Worm (Caenorhabditis elegans): ENCODE results near the gene egli-1.

The egli-1 gene

DNA sequence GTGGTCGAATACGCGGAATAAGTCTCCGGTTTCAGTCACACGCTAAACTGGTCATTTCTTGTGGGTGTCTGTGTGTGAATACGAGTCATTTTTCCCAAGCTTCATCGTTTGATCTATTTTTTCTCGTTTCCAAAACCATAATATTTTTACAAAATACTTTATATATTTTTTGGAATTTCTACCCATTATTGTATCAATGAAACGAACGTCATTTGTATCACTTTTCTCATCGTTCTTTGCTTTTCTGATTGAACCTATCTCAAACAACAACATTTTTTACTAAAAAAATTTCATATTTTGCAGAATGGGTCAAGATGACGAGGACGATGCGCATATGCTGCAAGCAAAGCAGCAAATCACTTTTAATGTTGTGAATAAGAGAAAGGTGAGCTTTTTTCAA, 34.5 kb downstream of the egli-1 start, which contains the start of gene mel-11:
Gene mel-11, plus strand, starts transcription at position 301 of the 400 bp plus-strand sequence.
- no peak for TF ChIP-seq grh-1 (GFP tag; IDR thresholded peaks at IDR 0.05)
- TF ChIP-seq unc-30 (tag; optimal IDR thresholded peaks at IDR 0.05) = no peak
- TF ChIP-seq rnt-1 (tag; optimal IDR thresholded peaks at IDR 0.05) = no peak
- no peak for TF ChIP-seq nhr-76 (tag; optimal IDR thresholded peaks at IDR 0.05)
- TF ChIP-seq lin-13 (GFP tag; optimal IDR thresholded peaks at IDR 0.05) = no peak
- no peak for TF ChIP-seq lin-14 (GFP tag; optimal IDR thresholded peaks at IDR 0.05)
- no peak for TF ChIP-seq efl-3 (GFP tag; optimal IDR thresholded peaks at IDR 0.05)
- TF ChIP-seq fkh-10 (GFP tag; optimal IDR thresholded peaks at IDR 0.05) = no peak
- TF ChIP-seq C16A3.4 (tag; optimal IDR thresholded peaks at IDR 0.05) = no peak
- TF ChIP-seq tlp-1 (tag; optimal IDR thresholded peaks at IDR 0.05) = no peak
- TF ChIP-seq blmp-1 (tag; optimal IDR thresholded peaks at IDR 0.05) = no peak
- TF ChIP-seq nhr-71 (tag; optimal IDR thresholded peaks at IDR 0.05) = no peak
- TF ChIP-seq swsn-7 (tag; optimal IDR thresholded peaks at IDR 0.05) = no peak
- no peak for TF ChIP-seq mef-2 (tag; optimal IDR thresholded peaks at IDR 0.05)
- TF ChIP-seq fkh-8 (tag; optimal IDR thresholded peaks at IDR 0.05) = no peak
- no peak for TF ChIP-seq ets-5 (GFP tag; IDR thresholded peaks at IDR 0.05)
- no peak for TF ChIP-seq C04F5.9 (tag; optimal IDR thresholded peaks at IDR 0.05)
- no peak for TF ChIP-seq ceh-63 (GFP tag; optimal IDR thresholded peaks at IDR 0.05)
- no peak for TF ChIP-seq nhr-85 (tag)

DNA sequence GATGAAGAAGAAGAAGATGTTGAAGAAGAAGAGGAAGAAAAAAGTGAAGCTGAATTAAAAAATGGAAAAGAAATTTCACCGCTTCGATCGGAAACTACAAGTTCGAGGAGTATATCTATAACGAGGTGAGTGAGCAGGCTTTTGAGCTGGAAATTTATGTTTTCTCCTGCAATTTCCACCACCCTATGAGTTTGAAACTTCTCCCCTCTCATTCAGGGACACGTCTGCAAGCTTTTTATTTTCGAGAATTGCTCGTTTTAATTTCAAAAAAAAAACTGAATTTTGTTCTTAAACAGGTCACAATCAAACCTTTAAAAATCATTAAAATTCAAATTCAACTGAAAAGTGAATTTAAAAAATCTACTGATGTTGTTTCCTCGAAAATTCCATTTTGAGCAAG, 38.5 kb downstream of the egli-1 start:
- no peak for TF ChIP-seq efl-1 (optimal IDR thresholded peaks at IDR 0.05)
- peak in 1 of 2 experiments; percentile 75 for TF ChIP-seq efl-1 (GFP tag; optimal IDR thresholded peaks at IDR 0.05 in 1 of 2)
- TF ChIP-seq sptf-1 (tag; optimal IDR thresholded peaks at IDR 0.05) = no peak

DNA sequence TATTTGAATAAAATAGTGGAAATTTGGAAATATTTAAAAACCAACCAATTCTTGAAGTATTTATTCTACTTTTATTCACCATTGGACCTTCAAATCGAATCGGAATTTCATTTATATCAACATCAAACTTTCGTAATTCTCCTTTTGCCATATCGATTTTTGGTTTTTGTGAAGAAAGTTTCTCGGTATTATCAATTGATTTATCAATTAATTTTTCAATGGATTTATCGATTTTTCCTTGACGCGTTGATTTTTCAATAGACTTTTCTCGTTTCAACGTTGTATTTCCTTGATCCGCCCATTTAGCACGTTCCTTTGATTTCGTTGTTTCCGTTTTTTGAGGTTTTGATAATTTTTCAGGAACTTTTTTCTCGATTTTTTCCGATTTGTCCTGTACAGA, 45.6 kb downstream of the egli-1 start:
- TF ChIP-seq lir-3 (tag; optimal IDR thresholded peaks at IDR 0.05; ENCODE audit: poor library complexity) (no peak), nhr-85 (tag) (no peak), nhr-47 (tag; optimal IDR thresholded peaks at IDR 0.05) (no peak), ceh-63 (GFP tag; optimal IDR thresholded peaks at IDR 0.05) (no peak), blmp-1 (tag; optimal IDR thresholded peaks at IDR 0.05) (no peak)

DNA sequence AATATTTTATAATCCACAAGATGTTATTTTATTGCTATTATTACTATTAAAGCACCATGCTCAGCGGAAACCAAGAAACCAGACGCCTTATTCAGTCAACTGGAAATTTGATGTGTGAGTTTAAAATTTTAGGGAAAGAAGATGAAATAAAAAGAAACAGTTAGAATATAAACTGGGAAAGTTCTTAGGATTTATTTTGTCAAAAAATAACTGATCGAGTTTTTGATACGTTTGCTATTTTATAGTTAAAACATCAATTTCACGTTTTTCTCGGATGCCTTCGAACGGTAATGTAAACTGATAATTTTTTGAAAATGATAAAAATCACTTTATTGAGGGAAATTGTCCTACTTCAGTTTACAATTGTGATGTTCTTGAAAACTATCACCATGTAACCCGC, 48.6 kb downstream of the egli-1 start, which contains the start of gene C06C3.3:
Gene C06C3.3, minus strand, starts transcription at position 101 of the 400 bp plus-strand sequence.
- TF ChIP-seq ztf-11 (tag; optimal IDR thresholded peaks at IDR 0.05) (no peak), nhr-77 (tag; optimal IDR thresholded peaks at IDR 0.05) (no peak), unc-98 (GFP tag; IDR thresholded peaks at IDR 0.05) (no peak), tlp-1 (tag; optimal IDR thresholded peaks at IDR 0.05) (no peak)

DNA sequence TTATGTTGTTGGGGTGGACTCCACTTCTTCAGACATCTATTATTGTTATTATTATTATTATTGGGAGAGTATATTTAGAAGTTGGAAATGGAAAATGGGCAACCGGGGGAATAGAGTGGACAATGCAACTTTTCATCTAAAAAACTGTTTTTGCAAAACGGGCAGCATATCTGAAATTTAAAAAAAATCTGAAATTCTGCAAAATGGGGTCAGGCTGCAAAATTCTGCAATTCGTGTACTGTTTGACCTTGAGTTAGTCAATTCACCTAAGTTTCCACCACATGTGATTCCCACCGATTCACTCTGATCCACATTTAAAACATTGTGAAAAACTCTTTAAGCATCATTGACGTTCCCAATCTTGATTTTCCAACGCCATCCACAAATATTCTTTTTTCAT, 49.2 kb downstream of the egli-1 start, which contains the start of gene C06C3.4:
Gene C06C3.4, plus strand, starts transcription at position 301 of the 400 bp plus-strand sequence.
- TF ChIP-seq lsy-2 (tag; optimal IDR thresholded peaks at IDR 0.05) (no peak), lin-14 (GFP tag; optimal IDR thresholded peaks at IDR 0.05) (no peak), mef-2 (tag; optimal IDR thresholded peaks at IDR 0.05) (no peak), ama-1 (optimal IDR thresholded peaks at IDR 0.05) (no peak), hpl-2 (GFP tag; optimal IDR thresholded peaks at IDR 0.05) (no peak), ztf-4 (tag; optimal IDR thresholded peaks at IDR 0.05) (no peak), nhr-71 (tag; optimal IDR thresholded peaks at IDR 0.05) (no peak), snpc-4 (tag; optimal IDR thresholded peaks at IDR 0.05) (no peak), efl-1 (optimal IDR thresholded peaks at IDR 0.05) (no peak), efl-1 (GFP tag; optimal IDR thresholded peaks at IDR 0.05 in 1 of 2) (no peak), elt-2 (tag; optimal IDR thresholded peaks at IDR 0.05) (no peak), snu-23 (GFP tag; optimal IDR thresholded peaks at IDR 0.05) (no peak), grh-1 (GFP tag; IDR thresholded peaks at IDR 0.05) (no peak), jun-1 (tag; optimal IDR thresholded peaks at IDR 0.05) (no peak)

All from whole organism, L1 larva.